Worm (Caenorhabditis elegans) whole organism, late embryonic: Measurements from ENCODE around the gene T28A8.6.
A peak's percentile ranks its signal among the peaks of the same experiment; 100 is the strongest.

Source experiments
- K02D7.2 ChIP-seq: sonication (generic microtip); optimal IDR thresholded peaks from 2 replicates; lab custom pipeline; 2017; ENCODE audit warnings: mild to moderate bottlenecking, missing genetic modification characterization, missing compliant biosample characterization
- ama-1 ChIP-seq: fragments of 150-350 bp; optimal IDR thresholded peaks from 2 replicates; lab custom pipeline; 2014
- ceh-31 ChIP-seq: sonication (generic microtip); optimal IDR thresholded peaks from 2 replicates; lab custom pipeline; 2016; ENCODE audit warnings: missing genetic modification characterization, missing compliant biosample characterization
- ceh-48 ChIP-seq: sonication (generic microtip); optimal IDR thresholded peaks from 2 replicates; lab custom pipeline; 2016; ENCODE audit warnings: missing genetic modification characterization, inconsistent platforms, missing compliant biosample characterization
- ets-4 ChIP-seq: sonication (generic microtip); optimal IDR thresholded peaks from 2 replicates; lab custom pipeline; 2016; ENCODE audit warnings: missing genetic modification characterization, missing compliant biosample characterization
- fkh-10 ChIP-seq: fragments of 150-350 bp; optimal IDR thresholded peaks from 2 replicates; lab custom pipeline; 2014; ENCODE audit warnings: missing biosample characterization, missing genetic modification reagents, missing genetic modification characterization
- lin-11 ChIP-seq: fragments of 200-800 bp; sonication (Bioruptor generic); optimal IDR thresholded peaks from 2 replicates; lab custom pipeline; 2018; ENCODE audit warnings: mild to moderate bottlenecking, missing genetic modification characterization, missing compliant biosample characterization
- mec-3 ChIP-seq: sonication (generic microtip); optimal IDR thresholded peaks from 2 replicates; lab custom pipeline; 2016; ENCODE audit warnings: borderline replicate concordance, missing genetic modification characterization, missing compliant biosample characterization
- pat-9 ChIP-seq: fragments of 200-800 bp; sonication (Bioruptor generic); optimal IDR thresholded peaks from 2 replicates; lab custom pipeline; 2018; ENCODE audit warnings: mild to moderate bottlenecking, missing genetic modification characterization, moderate library complexity, missing compliant biosample characterization
- pha-4 ChIP-seq: fragments of 150-350 bp; optimal IDR thresholded peaks from 2 replicates; lab custom pipeline; 2018; ENCODE audit warnings: missing biosample characterization, missing genetic modification reagents, missing genetic modification characterization
- pqm-1 ChIP-seq: sonication (generic microtip); optimal IDR thresholded peaks from 2 replicates; lab custom pipeline; 2016; ENCODE audit warnings: missing genetic modification characterization, missing compliant biosample characterization

DNA sequence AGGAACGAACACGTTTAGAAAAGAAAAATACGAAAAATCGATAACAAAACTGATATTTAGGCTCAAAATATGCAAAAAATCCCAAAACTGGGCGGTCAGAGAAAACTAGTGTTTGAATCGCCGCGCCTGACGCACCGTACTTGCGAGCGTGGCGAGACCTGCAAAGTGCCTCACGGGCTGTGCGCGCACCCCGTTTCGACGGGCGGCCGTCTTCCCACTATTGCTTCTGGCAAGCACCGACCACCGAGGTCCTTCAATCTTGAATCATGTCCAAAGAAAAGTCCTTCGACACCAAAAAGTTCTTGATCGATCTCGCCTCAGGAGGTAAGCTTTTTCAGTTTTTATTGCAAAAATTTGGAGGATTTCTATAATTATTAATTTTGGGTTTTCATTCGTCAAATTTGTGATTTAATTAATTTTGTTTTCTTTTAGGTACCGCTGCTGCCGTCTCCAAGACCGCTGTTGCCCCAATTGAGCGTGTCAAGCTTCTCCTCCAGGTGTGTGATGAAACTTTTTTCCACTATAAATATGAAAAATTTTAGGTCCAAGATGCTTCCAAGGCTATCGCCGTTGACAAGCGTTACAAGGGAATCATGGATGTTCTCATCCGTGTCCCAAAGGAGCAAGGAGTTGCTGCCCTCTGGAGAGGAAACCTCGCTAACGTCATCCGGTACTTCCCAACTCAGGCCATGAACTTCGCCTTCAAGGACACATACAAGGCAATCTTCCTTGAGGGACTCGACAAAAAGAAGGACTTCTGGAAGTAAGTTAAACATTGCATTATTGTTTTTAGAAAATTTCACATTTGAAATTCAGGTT is 35.8 kb upstream of the T28A8.6 start, which contains the start of gene ant-1.1:
- TF ChIP-seq ceh-31 (tag; lab: Kevin White, UChicago) = peak; percentile 83
- no peak for TF ChIP-seq pha-4 (tag; lab: Kevin White, UChicago)
- TF ChIP-seq pqm-1 (tag; lab: Kevin White, UChicago) = no peak
- no peak for TF ChIP-seq lin-11 (tag; lab: Kevin White, UChicago)
- TF ChIP-seq K02D7.2 (tag; lab: Kevin White, UChicago) = peak; percentile 14
- no peak for TF ChIP-seq pat-9 (tag; lab: Kevin White, UChicago)
- TF ChIP-seq ets-4 = peak; percentile 50
- TF ChIP-seq ceh-48 (tag; lab: Kevin White, UChicago) = peak; percentile 29
- no peak for TF ChIP-seq ama-1 (lab: Kevin White, UChicago)
- no peak for TF ChIP-seq fkh-10 (GFP tag; lab: Kevin White, UChicago)
- no peak for TF ChIP-seq mec-3 (tag; lab: Kevin White, UChicago)
